Fruit fly (Drosophila melanogaster) S2 (cell line): Measurements from ENCODE around the gene CG45488.
"Not testable (repeated sequence)": the region's sequence is repeated elsewhere in the genome, so short reads cannot be mapped to it uniquely, and the experiment has no call there.

ENCODE experiments used
- CG8478 ChIP-seq: fragments of >200 bp; optimal IDR thresholded peaks from 2 replicates; lab custom pipeline; 2018
- CTCF ChIP-seq, 2 experiments: fragments of >200 bp; optimal IDR thresholded peaks; 2 replicates each; lab custom pipeline; 2018

DNA sequence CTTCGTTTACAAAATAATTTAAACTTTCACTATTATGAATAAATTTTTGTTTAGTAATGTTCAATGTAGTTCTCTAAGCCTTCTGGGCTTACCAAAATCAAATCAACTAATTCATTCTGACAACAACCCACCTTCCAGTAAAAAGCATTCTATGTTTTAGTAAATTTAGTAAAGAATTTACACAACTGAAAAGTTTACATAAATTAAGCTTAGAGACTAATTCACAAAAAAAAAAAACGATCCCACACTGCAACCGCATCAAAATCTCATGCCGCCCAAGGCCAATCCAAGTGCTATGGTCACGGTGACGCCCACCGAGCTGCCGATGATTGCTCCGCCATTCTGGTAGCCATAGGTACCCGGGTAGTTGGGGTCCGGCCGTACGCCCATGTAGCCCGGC, 38.0 kb upstream of the CG45488 start, which contains the start of gene CG43784:
- not testable (repeated sequence) for TF ChIP-seq CTCF (optimal IDR thresholded peaks at IDR 0.05; lab: Kevin White, UChicago); CG8478
